Worm (Caenorhabditis elegans) whole organism, L3 larva: ENCODE data around the gene flr-4.

Experiments
- elt-3 ChIP-seq, 3 experiments: fragments of 150-350 bp in 1 of 3; sonication (generic microtip) in 2 of 3; optimal IDR thresholded peaks; 2 replicates in 2 of 3; 4 replicates in 1 of 3; lab custom pipeline; 2014 to 2017; ENCODE audit warnings: missing biosample characterization in 3 of 3, missing genetic modification characterization in 3 of 3
- nhr-76 ChIP-seq: fragments of 150-350 bp; sonication (generic microtip); optimal IDR thresholded peaks from 5 replicates; lab custom pipeline; 2014; ENCODE audit warnings: missing biosample characterization, missing genetic modification characterization

- TF ChIP-seq nhr-76 (no peak), elt-3 (tag; optimal IDR thresholded peaks at IDR 0.05; lab: Kevin White, UChicago) (no peak)
Measured at ce11 chrX:15092775-15093386, 3.7 kb downstream of the flr-4 start.
